Fruit fly (Drosophila melanogaster) whole organism, embryonic: Measurements from ENCODE around the gene Tfb4.
A peak's percentile ranks its signal among the peaks of the same experiment; 100 is the strongest.

Source experiments
- Awh ChIP-seq: fragments of 200-800 bp; sonication (Bioruptor generic); IDR thresholded peaks from 2 replicates; pipeline ENCODE4, ENCODE4 v1.3.6; 2022; ENCODE audit warnings: missing biosample characterization, missing genetic modification characterization
- Bgb ChIP-seq: fragments of 200-800 bp; sonication (Bioruptor generic); IDR thresholded peaks from 2 replicates; pipeline ENCODE4 v1.3.6; 2022; ENCODE audit warnings: missing biosample characterization, missing genetic modification characterization; ENCODE audit not compliant: partially characterized antibody
- CG11560 ChIP-seq: fragments of 200-800 bp; sonication (Bioruptor generic); IDR thresholded peaks from 3 replicates; pipeline ENCODE4 v1.3.6; 2022; ENCODE audit warnings: missing biosample characterization, missing genetic modification characterization
- CG12219 ChIP-seq: fragments of 200-800 bp; sonication (Bioruptor generic); optimal IDR thresholded peaks from 3 replicates; lab custom pipeline; 2018; ENCODE audit warnings: missing biosample characterization, mild to moderate bottlenecking, missing genetic modification characterization
- CG12236 ChIP-seq: fragments of 200-800 bp; sonication (Bioruptor generic); optimal IDR thresholded peaks from 2 replicates; lab custom pipeline; 2016; ENCODE audit warnings: missing biosample characterization, missing genetic modification characterization
- CG12391 ChIP-seq: fragments of 200-800 bp; sonication (Bioruptor generic); optimal IDR thresholded peaks from 3 replicates; lab custom pipeline; 2018; ENCODE audit warnings: missing biosample characterization, mild to moderate bottlenecking, missing genetic modification characterization, moderate library complexity
- CG13624 ChIP-seq: fragments of 200-800 bp; sonication (Bioruptor generic); optimal IDR thresholded peaks from 2 replicates; lab custom pipeline; 2016; ENCODE audit warnings: missing biosample characterization, missing genetic modification characterization
- CG17359 ChIP-seq: fragments of 200-800 bp; sonication (Bioruptor generic); optimal IDR thresholded peaks from 3 replicates; lab custom pipeline; 2018; ENCODE audit warnings: missing biosample characterization, mild to moderate bottlenecking, missing genetic modification characterization, moderate library complexity
- CG17568 ChIP-seq: fragments of 200-800 bp; sonication (Bioruptor generic); optimal IDR thresholded peaks from 2 replicates; lab custom pipeline; 2018; ENCODE audit warnings: missing biosample characterization, mild to moderate bottlenecking, missing genetic modification characterization, moderate library complexity
- CG2129 ChIP-seq: fragments of 200-800 bp; sonication (Bioruptor generic); IDR thresholded peaks from 2 replicates; pipeline ENCODE4 v1.3.6; 2022; ENCODE audit warnings: missing biosample characterization, missing genetic modification characterization; ENCODE audit not compliant: partially characterized antibody
- CG2678 ChIP-seq: fragments of 200-800 bp; sonication (Bioruptor generic); optimal IDR thresholded peaks from 3 replicates; lab custom pipeline; 2019; ENCODE audit warnings: missing biosample characterization, mild to moderate bottlenecking, missing genetic modification characterization, moderate library complexity
- CG3281 ChIP-seq: fragments of 200-800 bp; sonication (Bioruptor generic); optimal IDR thresholded peaks from 3 replicates; lab custom pipeline; 2017; ENCODE audit warnings: missing biosample characterization, mild to moderate bottlenecking, missing genetic modification characterization
- CG34422 ChIP-seq: fragments of 200-800 bp; sonication (Bioruptor generic); IDR thresholded peaks from 3 replicates; pipeline ENCODE4 v1.3.6; 2022; ENCODE audit warnings: missing biosample characterization, missing genetic modification characterization
- CG6765 ChIP-seq: fragments of 200-800 bp; sonication (Bioruptor generic); optimal IDR thresholded peaks from 3 replicates; lab custom pipeline; 2017; ENCODE audit warnings: missing biosample characterization, mild to moderate bottlenecking, missing genetic modification characterization
- CG6791 ChIP-seq: fragments of 200-800 bp; sonication (Bioruptor generic); IDR thresholded peaks from 3 replicates; pipeline ENCODE4 v1.3.6; 2022; ENCODE audit warnings: missing biosample characterization, missing genetic modification characterization; ENCODE audit not compliant: partially characterized antibody
- CG9215 ChIP-seq: fragments of 200-800 bp; sonication (Bioruptor generic); IDR thresholded peaks from 2 replicates; pipeline ENCODE4 v1.3.6; 2022; ENCODE audit warnings: missing biosample characterization, missing genetic modification characterization
- CkIIα-i1 ChIP-seq: fragments of 200-800 bp; sonication (Bioruptor generic); IDR thresholded peaks from 2 replicates; pipeline ENCODE4 v1.3.6; 2022; ENCODE audit warnings: missing biosample characterization, missing genetic modification characterization
- Dip2 ChIP-seq: fragments of 200-800 bp; sonication (Bioruptor generic); IDR thresholded peaks from 2 replicates; pipeline ENCODE4 v1.3.6; 2022; ENCODE audit warnings: missing biosample characterization, missing genetic modification characterization
- Dip3 ChIP-seq: fragments of 200-800 bp; sonication (Bioruptor generic); optimal IDR thresholded peaks from 3 replicates; lab custom pipeline; 2016; ENCODE audit warnings: missing biosample characterization, missing genetic modification characterization
- E2f2 ChIP-seq: fragments of 200-800 bp; sonication (Bioruptor generic); IDR thresholded peaks from 2 replicates; pipeline ENCODE4 v1.3.6; 2022; ENCODE audit warnings: missing biosample characterization, missing genetic modification characterization
- Elba2 ChIP-seq: fragments of 200-800 bp; sonication (Bioruptor generic); optimal IDR thresholded peaks from 3 replicates; lab custom pipeline; 2016; ENCODE audit warnings: missing biosample characterization, missing genetic modification characterization
- Side ChIP-seq: fragments of 200-800 bp; sonication (Bioruptor generic); optimal IDR thresholded peaks from 2 replicates; lab custom pipeline; 2016; ENCODE audit warnings: missing biosample characterization, missing genetic modification characterization
- Xbp1 ChIP-seq: fragments of 200-800 bp; sonication (Bioruptor generic); optimal IDR thresholded peaks from 3 replicates; lab custom pipeline; 2016; ENCODE audit warnings: missing biosample characterization, mild to moderate bottlenecking, missing genetic modification characterization
- Xrp1 ChIP-seq: fragments of 200-800 bp; sonication (Bioruptor generic); IDR thresholded peaks from 2 replicates; pipeline ENCODE4 v1.3.6; 2022; ENCODE audit warnings: missing biosample characterization, missing genetic modification characterization
- aop ChIP-seq: fragments of 200-800 bp; sonication (Bioruptor generic); IDR thresholded peaks from 2 replicates; pipeline ENCODE4 v1.3.6; 2022; ENCODE audit warnings: missing biosample characterization, missing genetic modification characterization
- chn ChIP-seq: fragments of 200-800 bp; sonication (Bioruptor generic); optimal IDR thresholded peaks from 2 replicates; lab custom pipeline; 2016; ENCODE audit warnings: missing biosample characterization, missing genetic modification characterization
- croc ChIP-seq: fragments of 200-800 bp; sonication (Bioruptor generic); conservative IDR thresholded peaks from 3 replicates; pipeline ENCODE4 v1.3.6; 2022; ENCODE audit warnings: missing biosample characterization, missing genetic modification characterization
- cwo ChIP-seq: fragments of 200-800 bp; sonication (Bioruptor generic); optimal IDR thresholded peaks from 3 replicates; lab custom pipeline; 2017; ENCODE audit warnings: missing biosample characterization, missing genetic modification characterization, mild to moderate bottlenecking, moderate library complexity, missing genetic modification reagents
- dmrt11E ChIP-seq: fragments of 200-800 bp; sonication (Bioruptor generic); optimal IDR thresholded peaks from 3 replicates; lab custom pipeline; 2018; ENCODE audit warnings: missing biosample characterization, mild to moderate bottlenecking, missing genetic modification characterization, moderate library complexity
- gce ChIP-seq: fragments of 200-800 bp; sonication (Bioruptor generic); IDR thresholded peaks from 3 replicates; pipeline ENCODE4 v1.3.6; 2022; ENCODE audit warnings: missing biosample characterization, missing genetic modification characterization
- gro ChIP-seq: fragments of 200-800 bp; sonication (Bioruptor generic); optimal IDR thresholded peaks from 2 replicates; lab custom pipeline; 2016; ENCODE audit warnings: missing biosample characterization, missing genetic modification characterization
- ham ChIP-seq: fragments of 200-800 bp; sonication (Bioruptor generic); IDR thresholded peaks from 2 replicates; pipeline ENCODE4 v1.3.6; 2022; ENCODE audit warnings: missing biosample characterization, missing genetic modification characterization
- hth ChIP-seq: fragments of >200 bp; optimal IDR thresholded peaks from 2 replicates; lab custom pipeline; 2017; ENCODE audit warnings: inconsistent platforms
- lbe ChIP-seq: fragments of 200-800 bp; sonication (Bioruptor generic); optimal IDR thresholded peaks from 2 replicates; lab custom pipeline; 2016; ENCODE audit warnings: missing biosample characterization, mild to moderate bottlenecking, missing genetic modification characterization
- lola ChIP-seq, 3 experiments: fragments of >200 bp in 2 of 3; fragments of 200-800 bp in 1 of 3; sonication (Bioruptor generic) in 1 of 3; optimal IDR thresholded peaks; 2 replicates each; lab custom pipeline; 2017 to 2019; ENCODE audit warnings: missing biosample characterization in 3 of 3, missing genetic modification characterization in 3 of 3, mild to moderate bottlenecking in 1 of 3, moderate library complexity in 1 of 3
- mirr ChIP-seq: fragments of 200-800 bp; sonication (Bioruptor generic); optimal IDR thresholded peaks from 3 replicates; lab custom pipeline; 2018; ENCODE audit warnings: missing biosample characterization, mild to moderate bottlenecking, missing genetic modification characterization
- odd ChIP-seq: fragments of 200-800 bp; sonication (Bioruptor generic); optimal IDR thresholded peaks from 2 replicates; lab custom pipeline; 2017; ENCODE audit warnings: missing biosample characterization, mild to moderate bottlenecking, missing genetic modification characterization
- onecut ChIP-seq: fragments of 200-800 bp; sonication (Bioruptor generic); IDR thresholded peaks from 2 replicates; pipeline ENCODE4 v1.3.6; 2022; ENCODE audit warnings: missing biosample characterization, missing genetic modification characterization
- otp ChIP-seq: fragments of 200-800 bp; sonication (Bioruptor generic); IDR thresholded peaks from 3 replicates; pipeline ENCODE4, ENCODE4 v1.3.6; 2022; ENCODE audit warnings: missing biosample characterization, missing genetic modification characterization
- p53 ChIP-seq: fragments of 200-800 bp; sonication (Bioruptor generic); optimal IDR thresholded peaks from 2 replicates; lab custom pipeline; 2016; ENCODE audit warnings: missing biosample characterization, missing genetic modification characterization
- phol ChIP-seq: fragments of 200-800 bp; sonication (Bioruptor generic); optimal IDR thresholded peaks from 3 replicates; lab custom pipeline; 2018; ENCODE audit warnings: missing biosample characterization, mild to moderate bottlenecking, missing genetic modification characterization, moderate library complexity
- row ChIP-seq: fragments of 200-800 bp; sonication (Bioruptor generic); IDR thresholded peaks from 3 replicates; pipeline ENCODE4 v1.3.6; 2022; ENCODE audit warnings: missing biosample characterization, missing genetic modification characterization
- seq ChIP-seq: fragments of 200-800 bp; sonication (Bioruptor generic); IDR thresholded peaks from 2 replicates; pipeline ENCODE4 v1.3.6; 2022; ENCODE audit warnings: missing biosample characterization, missing genetic modification characterization
- sqz ChIP-seq: fragments of 200-800 bp; sonication (Bioruptor generic); optimal IDR thresholded peaks from 3 replicates; lab custom pipeline; 2018; ENCODE audit warnings: missing biosample characterization, mild to moderate bottlenecking, missing genetic modification characterization
- stwl ChIP-seq: fragments of 200-800 bp; sonication (Bioruptor generic); optimal IDR thresholded peaks from 3 replicates; lab custom pipeline; 2018; ENCODE audit warnings: missing biosample characterization, mild to moderate bottlenecking, missing genetic modification characterization, moderate library complexity
- tap ChIP-seq: fragments of 200-800 bp; optimal IDR thresholded peaks from 3 replicates; lab custom pipeline; 2019; ENCODE audit warnings: missing biosample characterization, mild to moderate bottlenecking, missing genetic modification characterization, moderate library complexity
- tin ChIP-seq: fragments of 200-800 bp; sonication (Bioruptor generic); optimal IDR thresholded peaks from 3 replicates; lab custom pipeline; 2016; ENCODE audit warnings: missing biosample characterization, missing genetic modification characterization
- tna ChIP-seq: fragments of 200-800 bp; sonication (Bioruptor generic); IDR thresholded peaks from 2 replicates; pipeline ENCODE4 v1.3.6; 2022; ENCODE audit warnings: missing biosample characterization, missing genetic modification characterization; ENCODE audit not compliant: partially characterized antibody
- zfh2 ChIP-seq: fragments of 200-800 bp; sonication (Bioruptor generic); optimal IDR thresholded peaks from 2 replicates; lab custom pipeline; 2016; ENCODE audit warnings: missing biosample characterization, missing genetic modification characterization

The Tfb4 gene

dm6 chr2L:1185642-1186497 is 35.4 kb upstream of the Tfb4 start, which contains the start of gene CG5001 (continued):
- TF ChIP-seq aop (GFP tag; lab: Robert Waterston, UW) (no peak), CkIIα-i1 (GFP tag; lab: Robert Waterston, UW) (no peak), lbe (GFP tag; lab: Kevin White, UChicago) (no peak), onecut (GFP tag; lab: Robert Waterston, UW) (peak; percentile 76), CG17359 (tag; lab: Kevin White, UChicago) (peak; percentile 95), stwl (tag; lab: Kevin White, UChicago) (peak; percentile 23), ham (GFP tag; lab: Robert Waterston, UW) (no peak), hth (lab: Kevin White, UChicago) (no peak), CG6765 (GFP tag; lab: Kevin White, UChicago) (peak; percentile 80), CG2129 (no peak), CG2678 (tag; lab: Kevin White, UChicago) (peak; percentile 92), CG12391 (tag; lab: Kevin White, UChicago) (peak; percentile 93), E2f2 (peak; percentile 61), CG11560 (tag; lab: Robert Waterston, UW) (peak; percentile 55; the same call in 2 of the 3 replicates), gro (peak; percentile 67), odd (GFP tag; lab: Kevin White, UChicago) (no peak), cwo (peak; percentile 76), tap (tag; lab: Kevin White, UChicago) (peak; percentile 91), Elba2 (GFP tag; lab: Kevin White, UChicago) (no peak), p53 (GFP tag; lab: Kevin White, UChicago) (no peak), CG34422 (peak; percentile 83), chn (GFP tag; lab: Kevin White, UChicago) (peak; percentile 67), phol (tag; lab: Kevin White, UChicago) (peak; percentile 88), Dip3 (GFP tag; lab: Kevin White, UChicago) (peak; percentile 41), CG12219 (GFP tag; lab: Kevin White, UChicago) (peak; percentile 65), tna (no peak), CG17568 (GFP tag; lab: Kevin White, UChicago) (no peak), CG9215 (GFP tag; lab: Robert Waterston, UW) (peak; percentile 76), Awh (GFP tag; lab: Robert Waterston, UW) (peak; percentile 94), otp (peak; percentile 76), zfh2 (GFP tag; lab: Kevin White, UChicago) (peak; percentile 58), CG6791 (GFP tag; lab: Robert Waterston, UW) (no peak), Bgb (GFP tag; lab: Robert Waterston, UW) (peak; percentile 54), Side (GFP tag; lab: Kevin White, UChicago) (peak; percentile 56), dmrt11E (tag; lab: Kevin White, UChicago) (peak; percentile 58), tin (GFP tag; lab: Kevin White, UChicago) (peak; percentile 79), mirr (GFP tag; lab: Kevin White, UChicago) (peak; percentile 63), lola (GFP tag; optimal IDR thresholded peaks at IDR 0.05; lab: Kevin White, UChicago) (peak in 1 of 3 experiments; percentile 75), gce (GFP tag; lab: Robert Waterston, UW) (peak; percentile 89), Xrp1 (GFP tag; lab: Robert Waterston, UW) (peak; percentile 93), Xbp1 (GFP tag; lab: Kevin White, UChicago) (peak; percentile 88), CG13624 (peak; percentile 77), CG12236 (GFP tag; lab: Kevin White, UChicago) (peak; percentile 27), Dip2 (no peak), sqz (GFP tag; lab: Kevin White, UChicago) (no peak), croc (peak; percentile 36; the same call in 1 of the 3 replicates), row (GFP tag; lab: Robert Waterston, UW) (peak; percentile 95), CG3281 (GFP tag; lab: Kevin White, UChicago) (peak; percentile 81), seq (peak; percentile 61)
